Fruit fly (Drosophila melanogaster) whole organism, wandering third instar larva: ENCODE results near the gene GV1.

Experiments used
- Abd-B ChIP-seq: fragments of >200 bp; optimal IDR thresholded peaks from 2 replicates; lab custom pipeline; 2017; ENCODE audit warnings: missing biosample characterization, missing genetic modification characterization
- Hr78 ChIP-seq: fragments of >200 bp; optimal IDR thresholded peaks from 2 replicates; lab custom pipeline; 2017; ENCODE audit warnings: missing biosample characterization, missing genetic modification characterization
- Hr83 ChIP-seq: fragments of 200-300 bp; sonication (Bioruptor generic); optimal IDR thresholded peaks from 2 replicates; lab custom pipeline; 2016; ENCODE audit warnings: missing biosample characterization, mild to moderate bottlenecking, missing genetic modification characterization, moderate library complexity; ENCODE audit not compliant: poor library complexity, severe bottlenecking
- N ChIP-seq: fragments of >200 bp; optimal IDR thresholded peaks from 2 replicates; lab custom pipeline; 2018; ENCODE audit warnings: missing biosample characterization, missing external identifiers, missing genetic modification characterization
- Rel ChIP-seq, 2 experiments: fragments of 200-800 bp; sonication (Bioruptor generic) in 1 of 2; optimal IDR thresholded peaks; 2 replicates in 1 of 2; 3 replicates in 1 of 2; lab custom pipeline; 2016 to 2019; ENCODE audit warnings: mild to moderate bottlenecking in 2 of 2, missing biosample characterization in 2 of 2, missing genetic modification characterization in 2 of 2, moderate library complexity in 1 of 2
- Sp1 ChIP-seq: fragments of 200-800 bp; sonication (Bioruptor generic); optimal IDR thresholded peaks from 3 replicates; lab custom pipeline; 2019; ENCODE audit warnings: missing biosample characterization, mild to moderate bottlenecking, missing genetic modification characterization, moderate library complexity
- h ChIP-seq: fragments of 200-800 bp; sonication (Bioruptor generic); optimal IDR thresholded peaks from 3 replicates; lab custom pipeline; 2016; ENCODE audit warnings: missing biosample characterization, mild to moderate bottlenecking, missing genetic modification characterization
- jim ChIP-seq: fragments of 175-275, 200-325 bp; sonication (Bioruptor generic); optimal IDR thresholded peaks from 2 replicates; lab custom pipeline; 2016; ENCODE audit warnings: missing biosample characterization, mild to moderate bottlenecking, missing genetic modification characterization
- lola ChIP-seq: fragments of >200 bp; optimal IDR thresholded peaks from 2 replicates; lab custom pipeline; 2017; ENCODE audit warnings: missing biosample characterization, missing genetic modification characterization
- pan ChIP-seq: fragments of >200 bp; optimal IDR thresholded peaks from 2 replicates; lab custom pipeline; 2017
- rgr ChIP-seq: fragments of 200-800 bp; sonication (Bioruptor generic); optimal IDR thresholded peaks from 3 replicates; lab custom pipeline; 2016; ENCODE audit warnings: missing biosample characterization, mild to moderate bottlenecking, missing genetic modification characterization
- usp ChIP-seq: fragments of >200 bp; optimal IDR thresholded peaks from 2 replicates; lab custom pipeline; 2017; ENCODE audit warnings: missing biosample characterization, missing genetic modification characterization

- no peak for TF ChIP-seq pan (lab: Kevin White, UChicago)
- TF ChIP-seq lola, result no peak
- TF ChIP-seq rgr (GFP tag; lab: Kevin White, UChicago), result no peak
- TF ChIP-seq usp, result no peak
- TF ChIP-seq Hr83 (GFP tag; lab: Kevin White, UChicago), result no peak
- TF ChIP-seq Hr78, result no peak
- no peak for TF ChIP-seq h (GFP tag; lab: Kevin White, UChicago)
- TF ChIP-seq Abd-B (GFP tag; lab: Kevin White, UChicago), result no peak
- TF ChIP-seq Rel (GFP tag; optimal IDR thresholded peaks at IDR 0.05; lab: Kevin White, UChicago), result no peak
- no peak for TF ChIP-seq Rel (tag; optimal IDR thresholded peaks at IDR 0.05; lab: Kevin White, UChicago)
- TF ChIP-seq Sp1, result no peak
- TF ChIP-seq jim (GFP tag; lab: Kevin White, UChicago), result no peak
- no peak for TF ChIP-seq N (GFP tag; lab: Kevin White, UChicago)
These were observed 37.8 kb upstream of the GV1 start for dm6 chr3L:1772593-1772992.
